Worm (Caenorhabditis elegans) whole organism, mixed stage, embryonic: ENCODE data around the gene C50E3.11.

Source experiments
- M03D4.4 ChIP-seq: sonication (generic microtip); optimal IDR thresholded peaks from 2 replicates; lab custom pipeline; 2017; ENCODE audit warnings: mild to moderate bottlenecking, missing genetic modification characterization, missing compliant biosample characterization
- bed-3 ChIP-seq: fragments of 200-800 bp; sonication (Bioruptor generic); optimal IDR thresholded peaks from 3 replicates; lab custom pipeline; 2018; ENCODE audit warnings: mild to moderate bottlenecking, missing genetic modification characterization, moderate library complexity, missing compliant biosample characterization
- blmp-1 ChIP-seq: fragments of 150-350 bp; optimal IDR thresholded peaks from 2 replicates; lab custom pipeline; 2014; ENCODE audit warnings: missing biosample characterization, missing genetic modification characterization
- ceh-39 ChIP-seq: fragments of 150-350 bp; optimal IDR thresholded peaks from 2 replicates; lab custom pipeline; 2014; ENCODE audit warnings: missing biosample characterization, missing genetic modification characterization
- ceh-43 ChIP-seq: fragments of 200-800 bp; sonication (Bioruptor generic); optimal IDR thresholded peaks from 2 replicates; lab custom pipeline; 2018; ENCODE audit warnings: mild to moderate bottlenecking, missing genetic modification characterization, moderate library complexity, missing compliant biosample characterization
- ceh-83 ChIP-seq: fragments of 200-800 bp; sonication (Bioruptor generic); optimal IDR thresholded peaks from 2 replicates; lab custom pipeline; 2018; ENCODE audit warnings: mild to moderate bottlenecking, missing genetic modification characterization, missing compliant biosample characterization
- ces-1 ChIP-seq: fragments of 150-350 bp; optimal IDR thresholded peaks from 2 replicates; lab custom pipeline; 2014; ENCODE audit warnings: missing biosample characterization, missing genetic modification reagents, missing genetic modification characterization
- cnd-1 ChIP-seq: fragments of 200-800 bp; sonication (Bioruptor generic); optimal IDR thresholded peaks from 2 replicates; lab custom pipeline; 2018; ENCODE audit warnings: mild to moderate bottlenecking, missing genetic modification characterization, missing compliant biosample characterization
- drap-1 ChIP-seq: fragments of 200-800 bp; sonication (Bioruptor generic); optimal IDR thresholded peaks from 3 replicates; lab custom pipeline; 2018; ENCODE audit warnings: mild to moderate bottlenecking, missing genetic modification characterization, missing compliant biosample characterization
- elt-1 ChIP-seq: sonication (generic microtip); optimal IDR thresholded peaks from 2 replicates; lab custom pipeline; 2017; ENCODE audit warnings: missing genetic modification characterization, mild to moderate bottlenecking, missing compliant biosample characterization, antibody characterized with exemption, moderate library complexity, borderline replicate concordance; ENCODE audit not compliant: insufficient read depth
- elt-3 ChIP-seq: fragments of 150-350 bp; optimal IDR thresholded peaks from 2 replicates; lab custom pipeline; 2014; ENCODE audit warnings: missing biosample characterization, missing genetic modification characterization
- flh-1 ChIP-seq: fragments of 200-800 bp; sonication (Bioruptor generic); optimal IDR thresholded peaks from 2 replicates; lab custom pipeline; 2018; ENCODE audit warnings: mild to moderate bottlenecking, missing genetic modification characterization, moderate library complexity, missing compliant biosample characterization
- ham-2 ChIP-seq: fragments of 200-800 bp; sonication (Bioruptor generic); optimal IDR thresholded peaks from 2 replicates; lab custom pipeline; 2018; ENCODE audit warnings: mild to moderate bottlenecking, missing genetic modification characterization, missing compliant biosample characterization
- hlh-1 ChIP-seq: fragments of 150-350 bp; optimal IDR thresholded peaks from 2 replicates; lab custom pipeline; 2014; ENCODE audit warnings: missing biosample characterization, missing genetic modification reagents, missing genetic modification characterization
- lin-13 ChIP-seq: fragments of 150-350 bp; optimal IDR thresholded peaks from 2 replicates; lab custom pipeline; 2014; ENCODE audit warnings: missing biosample characterization, missing genetic modification characterization
- lin-32 ChIP-seq: fragments of 200-800 bp; sonication (Bioruptor generic); optimal IDR thresholded peaks from 2 replicates; lab custom pipeline; 2018; ENCODE audit warnings: mild to moderate bottlenecking, missing genetic modification characterization, missing compliant biosample characterization
- lsy-2 ChIP-seq: fragments of 150-350 bp; optimal IDR thresholded peaks from 2 replicates; lab custom pipeline; 2014; ENCODE audit warnings: missing biosample characterization, missing genetic modification characterization
- mab-5 ChIP-seq: fragments of 150-350 bp; optimal IDR thresholded peaks from 2 replicates; lab custom pipeline; 2014; ENCODE audit warnings: missing biosample characterization, missing genetic modification characterization
- mep-1 ChIP-seq: fragments of 150-350 bp; optimal IDR thresholded peaks from 2 replicates; lab custom pipeline; 2017; ENCODE audit warnings: missing biosample characterization, missing genetic modification reagents, missing genetic modification characterization, inconsistent platforms
- mls-2 ChIP-seq: sonication (generic microtip); optimal IDR thresholded peaks from 2 replicates; lab custom pipeline; 2016; ENCODE audit warnings: mild to moderate bottlenecking, missing genetic modification characterization, moderate library complexity, missing compliant biosample characterization
- nhr-12 ChIP-seq: fragments of 150-350 bp; optimal IDR thresholded peaks from 2 replicates; lab custom pipeline; 2014; ENCODE audit warnings: missing biosample characterization, missing genetic modification characterization
- nhr-2 ChIP-seq: fragments of 150-350 bp; optimal IDR thresholded peaks from 2 replicates; lab custom pipeline; 2014; ENCODE audit warnings: missing biosample characterization, missing genetic modification characterization
- nhr-237 ChIP-seq: fragments of 150-350 bp; optimal IDR thresholded peaks from 2 replicates; lab custom pipeline; 2014; ENCODE audit warnings: missing biosample characterization, missing genetic modification characterization
- nhr-28 ChIP-seq: fragments of 150-350 bp; optimal IDR thresholded peaks from 2 replicates; lab custom pipeline; 2014; ENCODE audit warnings: missing biosample characterization, missing genetic modification characterization
- nhr-76 ChIP-seq: sonication (generic microtip); optimal IDR thresholded peaks from 2 replicates; lab custom pipeline; 2017; ENCODE audit warnings: missing biosample characterization, missing genetic modification characterization
- pha-4 ChIP-seq: fragments of 150-350 bp; optimal IDR thresholded peaks from 2 replicates; lab custom pipeline; 2018; ENCODE audit warnings: missing biosample characterization, missing genetic modification reagents, missing genetic modification characterization
- sem-2 ChIP-seq: fragments of 200-800 bp; sonication (Bioruptor generic); optimal IDR thresholded peaks from 2 replicates; lab custom pipeline; 2018; ENCODE audit warnings: mild to moderate bottlenecking, missing genetic modification characterization, missing compliant biosample characterization
- snpc-4 ChIP-seq: fragments of 150-350 bp; optimal IDR thresholded peaks from 2 replicates; lab custom pipeline; 2014; ENCODE audit warnings: missing biosample characterization, missing genetic modification characterization
- sptf-1 ChIP-seq: sonication (generic microtip); optimal IDR thresholded peaks from 2 replicates; lab custom pipeline; 2017; ENCODE audit warnings: mild to moderate bottlenecking, missing genetic modification characterization, moderate library complexity, missing compliant biosample characterization
- tbx-8 ChIP-seq: fragments of 200-800 bp; sonication (Bioruptor generic); optimal IDR thresholded peaks from 2 replicates; lab custom pipeline; 2018; ENCODE audit warnings: mild to moderate bottlenecking, missing genetic modification characterization, moderate library complexity, missing compliant biosample characterization
- unc-120 ChIP-seq: sonication (generic microtip); optimal IDR thresholded peaks from 2 replicates; lab custom pipeline; 2017; ENCODE audit warnings: missing genetic modification characterization, missing compliant biosample characterization; ENCODE audit not compliant: poor library complexity, severe bottlenecking
- unc-39 ChIP-seq: fragments of 150-350 bp; optimal IDR thresholded peaks from 2 replicates; lab custom pipeline; 2014; ENCODE audit warnings: missing biosample characterization, missing genetic modification characterization
- unc-62 ChIP-seq: fragments of 150-350 bp; optimal IDR thresholded peaks from 2 replicates; lab custom pipeline; 2014; ENCODE audit warnings: missing biosample characterization, missing genetic modification reagents, missing genetic modification characterization
- zip-8 ChIP-seq: fragments of 150-350 bp; optimal IDR thresholded peaks from 2 replicates; lab custom pipeline; 2014; ENCODE audit warnings: missing biosample characterization, missing genetic modification characterization

The C50E3.11 gene

ce11 chrV:7629504-7629903 is 26.2 kb upstream of the C50E3.11 start, which contains the start of gene srd-30:
Gene srd-30, plus strand, starts transcription at chrV:7629804.
- TF ChIP-seq mab-5 (tag; lab: Kevin White, UChicago), result no peak
- TF ChIP-seq elt-3 (tag; lab: Kevin White, UChicago), result no peak
- no peak for TF ChIP-seq drap-1 (GFP tag; lab: Kevin White, UChicago)
- TF ChIP-seq hlh-1 (tag; lab: Kevin White, UChicago), result no peak
- TF ChIP-seq unc-39 (tag; lab: Kevin White, UChicago), result no peak
- no peak for TF ChIP-seq zip-8 (tag; lab: Kevin White, UChicago)
- no peak for TF ChIP-seq mls-2 (tag; lab: Kevin White, UChicago)
- no peak for TF ChIP-seq flh-1
- TF ChIP-seq nhr-28 (tag; lab: Kevin White, UChicago), result no peak
- no peak for TF ChIP-seq ces-1

- TF ChIP-seq flh-1 (no peak), bed-3 (no peak), cnd-1 (no peak), lin-13 (no peak), ham-2 (GFP tag; lab: Kevin White, UChicago) (no peak), nhr-28 (tag; lab: Kevin White, UChicago) (no peak), drap-1 (GFP tag; lab: Kevin White, UChicago) (no peak), ceh-83 (GFP tag; lab: Kevin White, UChicago) (no peak), mep-1 (tag; lab: Kevin White, UChicago) (no peak), lsy-2 (tag; lab: Kevin White, UChicago) (no peak), pha-4 (tag; lab: Kevin White, UChicago) (no peak), ceh-39 (no peak), snpc-4 (tag; lab: Kevin White, UChicago) (no peak), mab-5 (tag; lab: Kevin White, UChicago) (no peak), ceh-43 (GFP tag; lab: Kevin White, UChicago) (no peak), ces-1 (no peak), nhr-76 (tag; lab: Kevin White, UChicago) (no peak), nhr-237 (tag; lab: Kevin White, UChicago) (no peak), elt-1 (tag; lab: Kevin White, UChicago) (no peak), blmp-1 (tag; lab: Kevin White, UChicago) (no peak)
Measured at ce11 chrV:7626550-7626949, 23.3 kb upstream of the C50E3.11 start, which contains the start of gene F07C4.6. Gene F07C4.6, plus strand, starts transcription at chrV:7626850.

- TF ChIP-seq tbx-8 (GFP tag; lab: Kevin White, UChicago), result no peak
- TF ChIP-seq flh-1, result no peak
- TF ChIP-seq elt-3 (tag; lab: Kevin White, UChicago), result no peak
- TF ChIP-seq nhr-12, result no peak
Measured at ce11 chrV:7624652-7625051, 21.4 kb upstream of the C50E3.11 start, which contains the start of gene grsp-4. Gene grsp-4, plus strand, starts transcription at chrV:7624952.

DNA sequence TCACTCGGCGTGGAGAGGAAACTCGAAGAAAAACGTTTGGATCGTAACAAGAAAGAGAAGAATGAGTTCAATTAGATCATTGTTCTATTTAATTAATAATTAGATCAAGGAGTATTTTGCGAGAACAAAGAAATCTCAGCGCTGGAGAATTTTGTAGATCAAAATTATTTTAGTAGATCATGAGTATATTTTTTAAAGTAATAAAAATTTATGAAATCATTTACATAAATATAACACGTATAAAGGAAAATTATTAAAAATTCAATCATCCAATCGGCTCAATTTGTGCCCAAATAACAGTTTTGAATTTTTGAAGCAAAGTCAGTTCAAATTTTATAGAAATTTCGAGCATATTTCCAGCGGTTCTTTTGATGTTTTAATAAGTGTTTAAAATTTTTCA is 20.9 kb upstream of the C50E3.11 start, which contains the start of gene C50E3.13:
Gene C50E3.13 (minus strand): TSS at position 101 of the 400 bp plus-strand sequence.
- TF ChIP-seq elt-1 (tag; lab: Kevin White, UChicago), result no peak
- TF ChIP-seq sptf-1 (tag; lab: Kevin White, UChicago), result no peak
- TF ChIP-seq hlh-1 (tag; lab: Kevin White, UChicago), result no peak
- no peak for TF ChIP-seq lsy-2 (tag; lab: Kevin White, UChicago)
- no peak for TF ChIP-seq blmp-1 (tag; lab: Kevin White, UChicago)
- TF ChIP-seq nhr-12, result no peak
- no peak for TF ChIP-seq flh-1
- no peak for TF ChIP-seq ces-1
- no peak for TF ChIP-seq nhr-237 (tag; lab: Kevin White, UChicago)
- no peak for TF ChIP-seq tbx-8 (GFP tag; lab: Kevin White, UChicago)
- TF ChIP-seq unc-62, result no peak
- TF ChIP-seq sem-2 (GFP tag; lab: Kevin White, UChicago), result no peak
- no peak for TF ChIP-seq elt-3 (tag; lab: Kevin White, UChicago)
- TF ChIP-seq ceh-39, result no peak
- no peak for TF ChIP-seq cnd-1
- no peak for TF ChIP-seq lin-32 (GFP tag; lab: Kevin White, UChicago)
- no peak for TF ChIP-seq mls-2 (tag; lab: Kevin White, UChicago)

- TF ChIP-seq mab-5 (tag; lab: Kevin White, UChicago) (no peak), zip-8 (tag; lab: Kevin White, UChicago) (no peak), ces-1 (no peak), hlh-1 (tag; lab: Kevin White, UChicago) (no peak), flh-1 (no peak), nhr-2 (no peak), mls-2 (tag; lab: Kevin White, UChicago) (no peak), ham-2 (GFP tag; lab: Kevin White, UChicago) (no peak), snpc-4 (tag; lab: Kevin White, UChicago) (no peak), lin-13 (no peak), unc-120 (tag; lab: Kevin White, UChicago) (no peak), cnd-1 (no peak), unc-39 (tag; lab: Kevin White, UChicago) (no peak), M03D4.4 (tag; lab: Kevin White, UChicago) (no peak)
Measured at ce11 chrV:7622011-7622465, 18.8 kb upstream of the C50E3.11 start, which contains the start of gene C50E3.12. Gene C50E3.12, minus strand, starts transcription at chrV:7622061.
